Worm (Caenorhabditis elegans): ENCODE measurements around the gene vps-32.1.

ce11 chrII:6558887-6559286, 30.6 kb upstream of the vps-32.1 start:
- TF ChIP-seq spr-3 (GFP tag; optimal IDR thresholded peaks at IDR 0.05) = no peak
- TF ChIP-seq ztf-11 (tag; optimal IDR thresholded peaks at IDR 0.05) = no peak
- TF ChIP-seq spr-1 (tag; optimal IDR thresholded peaks at IDR 0.05) = no peak
- TF ChIP-seq mdl-1 (tag; optimal IDR thresholded peaks at IDR 0.05) = no peak
- TF ChIP-seq nhr-76 (tag; optimal IDR thresholded peaks at IDR 0.05) = no peak
- no peak for TF ChIP-seq dve-1 (tag; optimal IDR thresholded peaks at IDR 0.05; ENCODE audit: insufficient read depth)
- TF ChIP-seq ZK337.2 (GFP tag; IDR thresholded peaks at IDR 0.05) = no peak
